Fruit fly (Drosophila melanogaster) whole organism, embryonic: ENCODE data around the gene Nup153.
A peak's percentile ranks its signal among the peaks of the same experiment; 100 is the strongest.

ENCODE experiments used
- ATbp ChIP-seq: fragments of 200-800 bp; sonication (Bioruptor generic); optimal IDR thresholded peaks from 2 replicates; lab custom pipeline; 2017; ENCODE audit warnings: missing biosample characterization, mild to moderate bottlenecking, missing genetic modification characterization, missing genetic modification reagents
- Ada2b ChIP-seq: fragments of 200-800 bp; sonication (Bioruptor generic); IDR thresholded peaks from 2 replicates; pipeline ENCODE4 v1.3.6; 2022; ENCODE audit warnings: missing biosample characterization, missing genetic modification characterization
- Adf1 ChIP-seq: fragments of 200-800 bp; sonication (Bioruptor generic); IDR thresholded peaks from 2 replicates; pipeline ENCODE4 v1.3.6; 2022; ENCODE audit warnings: missing biosample characterization, missing genetic modification characterization
- CG11247 ChIP-seq: fragments of 200-800 bp; sonication (Bioruptor generic); IDR thresholded peaks from 2 replicates; pipeline ENCODE4 v1.3.6; 2022; ENCODE audit warnings: missing biosample characterization, missing genetic modification characterization
- CG15479 ChIP-seq: fragments of 200-800 bp; sonication (Bioruptor generic); optimal IDR thresholded peaks from 3 replicates; lab custom pipeline; 2019; ENCODE audit warnings: missing biosample characterization, mild to moderate bottlenecking, missing genetic modification characterization, moderate library complexity
- CG15601 ChIP-seq: fragments of 200-800 bp; sonication (Bioruptor generic); optimal IDR thresholded peaks from 3 replicates; lab custom pipeline; 2019; ENCODE audit warnings: missing biosample characterization, mild to moderate bottlenecking, missing genetic modification characterization, moderate library complexity
- CG16779 ChIP-seq: fragments of 200-800 bp; sonication (Bioruptor generic); IDR thresholded peaks from 2 replicates; pipeline ENCODE4 v1.3.6; 2022; ENCODE audit warnings: missing biosample characterization, missing genetic modification characterization
- CG17385 ChIP-seq: fragments of 200-800 bp; sonication (Bioruptor generic); optimal IDR thresholded peaks from 3 replicates; lab custom pipeline; 2018; ENCODE audit warnings: missing biosample characterization, mild to moderate bottlenecking, missing genetic modification characterization
- CG1792 ChIP-seq: fragments of 200-800 bp; sonication (Bioruptor generic); optimal IDR thresholded peaks from 2 replicates; lab custom pipeline; 2016; ENCODE audit warnings: missing biosample characterization, missing genetic modification characterization
- CG18476 ChIP-seq: fragments of 200-800 bp; sonication (Bioruptor generic); optimal IDR thresholded peaks from 2 replicates; lab custom pipeline; 2016; ENCODE audit warnings: missing biosample characterization, mild to moderate bottlenecking, missing genetic modification characterization
- CG18764 ChIP-seq: fragments of 200-800 bp; sonication (Bioruptor generic); optimal IDR thresholded peaks from 3 replicates; lab custom pipeline; 2016; ENCODE audit warnings: missing biosample characterization, missing genetic modification characterization
- CG2678 ChIP-seq: fragments of 200-800 bp; sonication (Bioruptor generic); optimal IDR thresholded peaks from 3 replicates; lab custom pipeline; 2019; ENCODE audit warnings: missing biosample characterization, mild to moderate bottlenecking, missing genetic modification characterization, moderate library complexity
- CG2712 ChIP-seq: fragments of 200-800 bp; optimal IDR thresholded peaks from 3 replicates; lab custom pipeline; 2019; ENCODE audit warnings: missing biosample characterization, mild to moderate bottlenecking, missing genetic modification characterization, moderate library complexity
- CG2889 ChIP-seq: fragments of 200-800 bp; sonication (Bioruptor generic); IDR thresholded peaks from 3 replicates; pipeline ENCODE4 v1.3.6; 2022; ENCODE audit warnings: missing biosample characterization, missing genetic modification characterization
- CG3995 ChIP-seq: fragments of 200-800 bp; sonication (Bioruptor generic); optimal IDR thresholded peaks from 3 replicates; lab custom pipeline; 2016; ENCODE audit warnings: missing biosample characterization, missing genetic modification characterization
- CG4424 ChIP-seq: fragments of 200-800 bp; sonication (Bioruptor generic); optimal IDR thresholded peaks from 3 replicates; lab custom pipeline; 2016; ENCODE audit warnings: missing biosample characterization, missing genetic modification characterization
- CG6791 ChIP-seq: fragments of 200-800 bp; sonication (Bioruptor generic); IDR thresholded peaks from 3 replicates; pipeline ENCODE4 v1.3.6; 2022; ENCODE audit warnings: missing biosample characterization, missing genetic modification characterization; ENCODE audit not compliant: partially characterized antibody
- CG6854 ChIP-seq: fragments of 200-800 bp; sonication (Bioruptor generic); optimal IDR thresholded peaks from 3 replicates; lab custom pipeline; 2017; ENCODE audit warnings: missing biosample characterization, mild to moderate bottlenecking, missing genetic modification characterization
- CG7357 ChIP-seq: fragments of 200-800 bp; sonication (Bioruptor generic); IDR thresholded peaks from 3 replicates; pipeline ENCODE4 v1.3.6; 2022; ENCODE audit warnings: missing biosample characterization, missing genetic modification characterization
- CG7745 ChIP-seq: fragments of 200-800 bp; sonication (Bioruptor generic); optimal IDR thresholded peaks from 2 replicates; lab custom pipeline; 2018; ENCODE audit warnings: missing biosample characterization, mild to moderate bottlenecking, missing genetic modification characterization, moderate library complexity
- CG7928 ChIP-seq: fragments of 200-800 bp; sonication (Bioruptor generic); optimal IDR thresholded peaks from 2 replicates; lab custom pipeline; 2017; ENCODE audit warnings: missing biosample characterization, mild to moderate bottlenecking, missing genetic modification characterization
- CG8478 ChIP-seq: fragments of >200 bp; optimal IDR thresholded peaks from 2 replicates; lab custom pipeline; 2018
- CHES-1-like ChIP-seq: fragments of 200-800 bp; sonication (Bioruptor generic); optimal IDR thresholded peaks from 2 replicates; lab custom pipeline; 2016; ENCODE audit warnings: missing biosample characterization, missing genetic modification characterization
- CoRest ChIP-seq: fragments of 200-800 bp; sonication (Bioruptor generic); optimal IDR thresholded peaks from 3 replicates; lab custom pipeline; 2018; ENCODE audit warnings: missing biosample characterization, mild to moderate bottlenecking, missing genetic modification characterization, moderate library complexity
- Dip3 ChIP-seq: fragments of 200-800 bp; sonication (Bioruptor generic); optimal IDR thresholded peaks from 3 replicates; lab custom pipeline; 2016; ENCODE audit warnings: missing biosample characterization, missing genetic modification characterization
- Gug ChIP-seq: fragments of 200-800 bp; sonication (Bioruptor generic); IDR thresholded peaks from 4 replicates; pipeline ENCODE4 v1.3.6; 2022; ENCODE audit warnings: missing biosample characterization, missing genetic modification characterization
- Med ChIP-seq: fragments of 200-800 bp; sonication (Bioruptor generic); peaks from one replicate; lab custom pipeline; 2016; ENCODE audit warnings: missing biosample characterization, missing genetic modification characterization, mild to moderate bottlenecking, inconsistent platforms, moderate library complexity
- NC2β ChIP-seq: fragments of 200-800 bp; sonication (Bioruptor generic); optimal IDR thresholded peaks from 2 replicates; lab custom pipeline; 2016; ENCODE audit warnings: missing biosample characterization, missing genetic modification characterization
- Sox100B ChIP-seq: fragments of 200-800 bp; sonication (Bioruptor generic); optimal IDR thresholded peaks from 3 replicates; lab custom pipeline; 2018; ENCODE audit warnings: missing biosample characterization, mild to moderate bottlenecking, missing genetic modification characterization
- ab ChIP-seq: fragments of 200-800 bp; sonication (Bioruptor generic); optimal IDR thresholded peaks from 2 replicates; lab custom pipeline; 2016; ENCODE audit warnings: missing biosample characterization, missing genetic modification characterization
- amos ChIP-seq: fragments of 200-800 bp; sonication (Bioruptor generic); IDR thresholded peaks from 2 replicates; pipeline ENCODE4 v1.3.6; 2022; ENCODE audit warnings: missing biosample characterization, missing genetic modification characterization; ENCODE audit not compliant: partially characterized antibody
- chinmo ChIP-seq: fragments of 200-800 bp; sonication (Bioruptor generic); IDR thresholded peaks from 4 replicates; pipeline ENCODE4 v1.3.6; 2022; ENCODE audit warnings: missing biosample characterization, missing genetic modification characterization; ENCODE audit not compliant: partially characterized antibody
- chn ChIP-seq: fragments of 200-800 bp; sonication (Bioruptor generic); optimal IDR thresholded peaks from 2 replicates; lab custom pipeline; 2016; ENCODE audit warnings: missing biosample characterization, missing genetic modification characterization
- corto ChIP-seq: fragments of 200-800 bp; sonication (Bioruptor generic); optimal IDR thresholded peaks from 2 replicates; lab custom pipeline; 2016; ENCODE audit warnings: missing biosample characterization, mild to moderate bottlenecking, missing genetic modification characterization, moderate library complexity
- dm ChIP-seq: fragments of 200-800 bp; sonication (Bioruptor generic); optimal IDR thresholded peaks from 3 replicates; lab custom pipeline; 2016; ENCODE audit warnings: missing biosample characterization, missing genetic modification characterization
- emc ChIP-seq: fragments of 200-800 bp; sonication (Bioruptor generic); optimal IDR thresholded peaks from 2 replicates; lab custom pipeline; 2016; ENCODE audit warnings: missing biosample characterization, missing genetic modification characterization
- fd102C ChIP-seq: fragments of 200-800 bp; sonication (Bioruptor generic); optimal IDR thresholded peaks from 2 replicates; lab custom pipeline; 2018; ENCODE audit warnings: missing biosample characterization, mild to moderate bottlenecking, missing genetic modification characterization, moderate library complexity
- fd64A ChIP-seq: fragments of 200-800 bp; sonication (Bioruptor generic); optimal IDR thresholded peaks from 3 replicates; lab custom pipeline; 2018; ENCODE audit warnings: missing biosample characterization, mild to moderate bottlenecking, missing genetic modification characterization
- grn ChIP-seq: fragments of 200-800 bp; sonication (Bioruptor generic); optimal IDR thresholded peaks from 3 replicates; lab custom pipeline; 2017; ENCODE audit warnings: missing biosample characterization, missing genetic modification characterization
- gsb-n ChIP-seq: fragments of 200-800 bp; sonication (Bioruptor generic); optimal IDR thresholded peaks from 3 replicates; lab custom pipeline; 2018; ENCODE audit warnings: missing biosample characterization, mild to moderate bottlenecking, missing genetic modification characterization
- kah ChIP-seq: fragments of 200-800 bp; sonication (Bioruptor generic); optimal IDR thresholded peaks from 2 replicates; lab custom pipeline; 2018; ENCODE audit warnings: missing biosample characterization, mild to moderate bottlenecking, missing genetic modification characterization
- lab ChIP-seq: fragments of 200-800 bp; sonication (Bioruptor generic); optimal IDR thresholded peaks from 3 replicates; lab custom pipeline; 2017; ENCODE audit warnings: missing biosample characterization, missing genetic modification characterization, mild to moderate bottlenecking, moderate library complexity, missing genetic modification reagents
- mirr ChIP-seq: fragments of 200-800 bp; sonication (Bioruptor generic); optimal IDR thresholded peaks from 3 replicates; lab custom pipeline; 2018; ENCODE audit warnings: missing biosample characterization, mild to moderate bottlenecking, missing genetic modification characterization
- oc ChIP-seq: fragments of 200-800 bp; sonication (Bioruptor generic); optimal IDR thresholded peaks from 2 replicates; lab custom pipeline; 2018; ENCODE audit warnings: missing biosample characterization, mild to moderate bottlenecking, missing genetic modification characterization, moderate library complexity
- odd ChIP-seq: fragments of 200-800 bp; sonication (Bioruptor generic); optimal IDR thresholded peaks from 2 replicates; lab custom pipeline; 2017; ENCODE audit warnings: missing biosample characterization, mild to moderate bottlenecking, missing genetic modification characterization
- pan ChIP-seq, 4 experiments: fragments of >200 bp in 3 of 4; fragments of 200-800 bp in 1 of 4; sonication (Bioruptor generic) in 1 of 4; optimal IDR thresholded peaks in 3 of 4; IDR thresholded peaks in 1 of 4; 2 replicates each; pipeline versions ENCODE4 v1.3.6 to Lab custom; 2017 to 2022; ENCODE audit warnings: missing biosample characterization in 2 of 4, missing genetic modification characterization in 2 of 4, mixed read lengths in 1 of 4
- pb ChIP-seq: fragments of 200-800 bp; sonication (Bioruptor generic); optimal IDR thresholded peaks from 3 replicates; lab custom pipeline; 2016; ENCODE audit warnings: missing biosample characterization, missing genetic modification characterization
- row ChIP-seq: fragments of 200-800 bp; sonication (Bioruptor generic); IDR thresholded peaks from 3 replicates; pipeline ENCODE4 v1.3.6; 2022; ENCODE audit warnings: missing biosample characterization, missing genetic modification characterization
- sug ChIP-seq: fragments of 200-800 bp; optimal IDR thresholded peaks from 2 replicates; lab custom pipeline; 2019; ENCODE audit warnings: missing biosample characterization, mild to moderate bottlenecking, missing genetic modification characterization, moderate library complexity
- vnd ChIP-seq: fragments of 200-800 bp; sonication (Bioruptor generic); IDR thresholded peaks from 3 replicates; pipeline ENCODE4 v1.3.6; 2022; ENCODE audit warnings: missing biosample characterization, missing genetic modification characterization; ENCODE audit not compliant: partially characterized antibody

Gene Nup153

dm6 chrX:16655724-16656235 is 56.7 kb downstream of the Nup153 start (continued):
- TF ChIP-seq Sox100B (GFP tag; lab: Kevin White, UChicago) (no peak), ab (GFP tag; lab: Kevin White, UChicago) (no peak), CG15479 (GFP tag; lab: Kevin White, UChicago) (peak; percentile 5), amos (GFP tag; lab: Robert Waterston, UW) (peak; percentile 22; the same call in 1 of the 2 replicates), odd (GFP tag; lab: Kevin White, UChicago) (no peak), vnd (GFP tag; lab: Robert Waterston, UW) (no peak), Dip3 (GFP tag; lab: Kevin White, UChicago) (no peak), CG2678 (tag; lab: Kevin White, UChicago) (peak; percentile 39), Ada2b (GFP tag; lab: Robert Waterston, UW) (no peak), ATbp (GFP tag; lab: Kevin White, UChicago) (no peak), gsb-n (peak; percentile 35), CG15601 (tag; lab: Kevin White, UChicago) (no peak), pb (GFP tag; lab: Kevin White, UChicago) (no peak), sug (tag; lab: Kevin White, UChicago) (peak; percentile 71), CG7357 (no peak), CG2889 (no peak), emc (GFP tag; lab: Kevin White, UChicago) (no peak), CoRest (no peak), kah (GFP tag; lab: Kevin White, UChicago) (peak; percentile 63), CG11247 (GFP tag; lab: Robert Waterston, UW) (no peak), fd102C (GFP tag; lab: Kevin White, UChicago) (no peak), row (GFP tag; lab: Robert Waterston, UW) (0 out of 3 replicates have a peak, but pooled peaks have one; percentile 19), lab (GFP tag; lab: Kevin White, UChicago) (peak; percentile 59), grn (GFP tag; lab: Kevin White, UChicago) (peak; percentile 64), chn (no peak), CG18476 (no peak), CG17385 (GFP tag; lab: Kevin White, UChicago) (peak; percentile 96), dm (GFP tag; lab: Kevin White, UChicago) (peak; percentile 72), CG4424 (GFP tag; lab: Kevin White, UChicago) (no peak), corto (GFP tag; lab: Kevin White, UChicago) (no peak), fd64A (GFP tag; lab: Kevin White, UChicago) (no peak), CG1792 (no peak), CG16779 (no peak), Med (GFP tag; lab: Kevin White, UChicago) (peak; percentile 90), Adf1 (GFP tag; lab: Robert Waterston, UW) (no peak), pan (optimal IDR thresholded peaks at IDR 0.05; lab: Kevin White, UChicago) (no peak), pan (GFP tag; optimal IDR thresholded peaks at IDR 0.05 in 1 of 2, IDR thresholded peaks at IDR 0.05 in 1 of 2) (no peak), CG6791 (GFP tag; lab: Robert Waterston, UW) (no peak), NC2β (GFP tag; lab: Kevin White, UChicago) (peak; percentile 13), Gug (GFP tag; lab: Robert Waterston, UW) (no peak), CG8478 (lab: Kevin White, UChicago) (no peak), chinmo (GFP tag; lab: Robert Waterston, UW) (peak; percentile 85; the same call in 2 of the 4 replicates), mirr (GFP tag; lab: Kevin White, UChicago) (peak; percentile 86), CHES-1-like (GFP tag; lab: Kevin White, UChicago) (peak; percentile 34), CG7745 (tag; lab: Kevin White, UChicago) (peak; percentile 72), CG18764 (GFP tag; lab: Kevin White, UChicago) (no peak), CG7928 (GFP tag; lab: Kevin White, UChicago) (no peak), oc (peak; percentile 41), CG3995 (GFP tag; lab: Kevin White, UChicago) (no peak), CG6854 (GFP tag; lab: Kevin White, UChicago) (no peak), CG2712 (peak; percentile 45)
